Worm (Caenorhabditis elegans) whole organism, L1 larva: ENCODE results near the gene F14F3.5.

ENCODE experiments used
- ama-1 ChIP-seq: fragments of 150-350 bp; optimal IDR thresholded peaks from 2 replicates; lab custom pipeline; 2014
- egl-27 ChIP-seq, 2 experiments: fragments of 150-350 bp in 1 of 2; sonication (generic microtip); optimal IDR thresholded peaks; 3 replicates each; lab custom pipeline; 2017 to 2018; ENCODE audit warnings: missing biosample characterization in 2 of 2, missing genetic modification characterization in 2 of 2, missing genetic modification reagents in 2 of 2
- fkh-8 ChIP-seq: sonication (generic microtip); optimal IDR thresholded peaks from 2 replicates; lab custom pipeline; 2016; ENCODE audit warnings: mild to moderate bottlenecking, missing genetic modification characterization, missing compliant biosample characterization
- lin-39 ChIP-seq: fragments of 150-350 bp; optimal IDR thresholded peaks from 2 replicates; lab custom pipeline; 2014; ENCODE audit warnings: missing biosample characterization, missing genetic modification reagents, missing genetic modification characterization
- lsy-2 ChIP-seq, 2 experiments: fragments of 150-350 bp; optimal IDR thresholded peaks; 2 replicates each; lab custom pipeline; 2014; ENCODE audit warnings: missing biosample characterization in 2 of 2, missing genetic modification characterization in 2 of 2
- pax-3 ChIP-seq: fragments of 200-800 bp; sonication (Bioruptor generic); optimal IDR thresholded peaks from 2 replicates; lab custom pipeline; 2018; ENCODE audit warnings: mild to moderate bottlenecking, missing genetic modification characterization, moderate library complexity, missing compliant biosample characterization
- pqm-1 ChIP-seq: sonication (generic microtip); optimal IDR thresholded peaks from 3 replicates; lab custom pipeline; 2017; ENCODE audit warnings: missing biosample characterization, missing genetic modification characterization
- snpc-4 ChIP-seq: fragments of 150-350 bp; optimal IDR thresholded peaks from 2 replicates; lab custom pipeline; 2014; ENCODE audit warnings: missing biosample characterization, missing genetic modification characterization
- sup-37 ChIP-seq: fragments of 200-800 bp; sonication (Bioruptor generic); optimal IDR thresholded peaks from 2 replicates; lab custom pipeline; 2018; ENCODE audit warnings: mild to moderate bottlenecking, missing genetic modification characterization, missing compliant biosample characterization
- unc-62 ChIP-seq: fragments of 150-350 bp; optimal IDR thresholded peaks from 2 replicates; lab custom pipeline; 2014; ENCODE audit warnings: missing biosample characterization, missing genetic modification reagents, missing genetic modification characterization

ce11 chrX:10485300-10485755 is 43.7 kb downstream of the F14F3.5 start, which contains the start of gene C33D3.3:
- TF ChIP-seq unc-62 (GFP tag; lab: Kevin White, UChicago), result no peak
- no peak for TF ChIP-seq sup-37 (GFP tag; lab: Kevin White, UChicago)
- TF ChIP-seq lsy-2 (tag; optimal IDR thresholded peaks at IDR 0.05; lab: Kevin White, UChicago), result no peak
- no peak for TF ChIP-seq snpc-4
- TF ChIP-seq pqm-1, result no peak
- no peak for TF ChIP-seq pax-3 (tag; lab: Kevin White, UChicago)
- TF ChIP-seq egl-27 (tag; optimal IDR thresholded peaks at IDR 0.05; lab: Kevin White, UChicago), result no peak
- TF ChIP-seq lin-39 (tag; lab: Kevin White, UChicago), result no peak
- no peak for TF ChIP-seq fkh-8 (tag; lab: Kevin White, UChicago)
- TF ChIP-seq ama-1, result no peak
